Fruit fly (Drosophila melanogaster) whole organism, embryonic: Measurements from ENCODE around the gene capu.

Source experiments
- Ada2b ChIP-seq: fragments of 200-800 bp; sonication (Bioruptor generic); IDR thresholded peaks from 2 replicates; pipeline ENCODE4 v1.3.6; 2022; ENCODE audit warnings: missing biosample characterization, missing genetic modification characterization
- Awh ChIP-seq: fragments of 200-800 bp; sonication (Bioruptor generic); IDR thresholded peaks from 2 replicates; pipeline ENCODE4, ENCODE4 v1.3.6; 2022; ENCODE audit warnings: missing biosample characterization, missing genetic modification characterization
- CG10431 ChIP-seq: fragments of 200-800 bp; sonication (Bioruptor generic); optimal IDR thresholded peaks from 3 replicates; lab custom pipeline; 2018; ENCODE audit warnings: missing biosample characterization, mild to moderate bottlenecking, missing genetic modification characterization
- CG12744 ChIP-seq: fragments of 200-800 bp; sonication (Bioruptor generic); optimal IDR thresholded peaks from 2 replicates; lab custom pipeline; 2016; ENCODE audit warnings: missing biosample characterization, missing genetic modification characterization
- CG13894 ChIP-seq: fragments of 200-800 bp; sonication (Bioruptor generic); optimal IDR thresholded peaks from 3 replicates; lab custom pipeline; 2018; ENCODE audit warnings: missing biosample characterization, mild to moderate bottlenecking, missing genetic modification characterization, moderate library complexity
- CG15011 ChIP-seq: fragments of 200-800 bp; sonication (Bioruptor generic); optimal IDR thresholded peaks from 3 replicates; lab custom pipeline; 2018; ENCODE audit warnings: missing biosample characterization, mild to moderate bottlenecking, missing genetic modification characterization
- CG18011 ChIP-seq: fragments of 200-800 bp; sonication (Bioruptor generic); optimal IDR thresholded peaks from 2 replicates; lab custom pipeline; 2017; ENCODE audit warnings: missing biosample characterization, missing genetic modification characterization, mild to moderate bottlenecking, moderate library complexity, missing genotype
- CG18476 ChIP-seq: fragments of 200-800 bp; sonication (Bioruptor generic); optimal IDR thresholded peaks from 2 replicates; lab custom pipeline; 2016; ENCODE audit warnings: missing biosample characterization, mild to moderate bottlenecking, missing genetic modification characterization
- CG18599 ChIP-seq: fragments of 200-800 bp; sonication (Bioruptor generic); optimal IDR thresholded peaks from 3 replicates; lab custom pipeline; 2017; ENCODE audit warnings: missing biosample characterization, missing genetic modification characterization, mild to moderate bottlenecking, moderate library complexity, missing genetic modification reagents
- CG32767 ChIP-seq: fragments of 200-800 bp; sonication (Bioruptor generic); IDR thresholded peaks from 2 replicates; pipeline ENCODE4 v1.3.6; 2022; ENCODE audit warnings: missing biosample characterization, missing genetic modification characterization
- CG42726 ChIP-seq: fragments of 200-800 bp; sonication (Bioruptor generic); IDR thresholded peaks from 2 replicates; pipeline ENCODE4 v1.3.6; 2022; ENCODE audit warnings: missing biosample characterization, missing genetic modification characterization; ENCODE audit not compliant: partially characterized antibody
- CG4404 ChIP-seq: fragments of 200-800 bp; sonication (Bioruptor generic); IDR thresholded peaks from 2 replicates; pipeline ENCODE4 v1.3.6; 2022; ENCODE audit warnings: missing biosample characterization, missing genetic modification characterization
- CG4730 ChIP-seq: fragments of 200-800 bp; sonication (Bioruptor generic); IDR thresholded peaks from 2 replicates; pipeline ENCODE4 v1.3.6; 2022; ENCODE audit warnings: missing biosample characterization, missing genetic modification characterization
- CG7786 ChIP-seq: fragments of 200-800 bp; sonication (Bioruptor generic); optimal IDR thresholded peaks from 2 replicates; lab custom pipeline; 2016; ENCODE audit warnings: missing biosample characterization, missing genetic modification characterization
- CkIIα-i1 ChIP-seq: fragments of 200-800 bp; sonication (Bioruptor generic); IDR thresholded peaks from 2 replicates; pipeline ENCODE4 v1.3.6; 2022; ENCODE audit warnings: missing biosample characterization, missing genetic modification characterization
- CrebB ChIP-seq: fragments of 200-800 bp; sonication (Bioruptor generic); optimal IDR thresholded peaks from 3 replicates; lab custom pipeline; 2018; ENCODE audit warnings: missing biosample characterization, mild to moderate bottlenecking, missing genetic modification characterization
- Deaf1 ChIP-seq: fragments of 200-800 bp; optimal IDR thresholded peaks from 3 replicates; lab custom pipeline; 2019; ENCODE audit warnings: missing biosample characterization, mild to moderate bottlenecking, missing genetic modification characterization, moderate library complexity
- Dll ChIP-seq: fragments of 200-800 bp; sonication (Bioruptor generic); IDR thresholded peaks from 4 replicates; pipeline ENCODE4 v1.3.6; 2022; ENCODE audit warnings: missing biosample characterization, missing genetic modification characterization; ENCODE audit not compliant: partially characterized antibody
- Doc2 ChIP-seq: fragments of 200-800 bp; sonication (Bioruptor generic); IDR thresholded peaks from 2 replicates; pipeline ENCODE4 v1.3.6; 2022; ENCODE audit warnings: missing biosample characterization, missing genetic modification characterization
- Dp ChIP-seq: fragments of 200-800 bp; sonication (Bioruptor generic); optimal IDR thresholded peaks from 2 replicates; lab custom pipeline; 2018; ENCODE audit warnings: missing biosample characterization, mild to moderate bottlenecking, missing genetic modification characterization, moderate library complexity
- ERR ChIP-seq: fragments of 200-800 bp; sonication (Bioruptor generic); optimal IDR thresholded peaks from 2 replicates; lab custom pipeline; 2016; ENCODE audit warnings: missing biosample characterization, missing genetic modification characterization
- Ets97D ChIP-seq: fragments of 200-800 bp; sonication (Bioruptor generic); optimal IDR thresholded peaks from 3 replicates; lab custom pipeline; 2016; ENCODE audit warnings: missing biosample characterization, missing genetic modification characterization
- HHEX ChIP-seq: fragments of 200-800 bp; sonication (Bioruptor generic); optimal IDR thresholded peaks from 3 replicates; lab custom pipeline; 2017; ENCODE audit warnings: missing biosample characterization, mild to moderate bottlenecking, missing genetic modification characterization, missing genetic modification reagents
- HLHmδ ChIP-seq: fragments of 200-800 bp; sonication (Bioruptor generic); optimal IDR thresholded peaks from 2 replicates; lab custom pipeline; 2018; ENCODE audit warnings: missing biosample characterization, mild to moderate bottlenecking, missing genetic modification characterization, moderate library complexity
- Lim3 ChIP-seq: fragments of 200-800 bp; sonication (Bioruptor generic); IDR thresholded peaks from 2 replicates; pipeline ENCODE4 v1.3.6; 2022; ENCODE audit warnings: missing biosample characterization, missing genetic modification characterization
- Max ChIP-seq: fragments of 200-800 bp; sonication (Bioruptor generic); optimal IDR thresholded peaks from 2 replicates; lab custom pipeline; 2016; ENCODE audit warnings: missing biosample characterization, mild to moderate bottlenecking, missing genetic modification characterization
- Nf-YA ChIP-seq: fragments of 200-800 bp; sonication (Bioruptor generic); IDR thresholded peaks from 2 replicates; pipeline ENCODE4 v1.3.6; 2022; ENCODE audit warnings: missing biosample characterization, missing genetic modification characterization
- Scr ChIP-seq: fragments of 200-800 bp; sonication (Bioruptor generic); IDR thresholded peaks from 2 replicates; pipeline ENCODE4 v1.3.6; 2022; ENCODE audit warnings: missing biosample characterization, missing genetic modification characterization; ENCODE audit not compliant: partially characterized antibody
- Sox102F ChIP-seq: fragments of 200-800 bp; sonication (Bioruptor generic); optimal IDR thresholded peaks from 2 replicates; lab custom pipeline; 2018; ENCODE audit warnings: missing biosample characterization, mild to moderate bottlenecking, missing genetic modification characterization, moderate library complexity
- Sry-β ChIP-seq: fragments of 200-800 bp; sonication (Bioruptor generic); optimal IDR thresholded peaks from 2 replicates; lab custom pipeline; 2018; ENCODE audit warnings: missing biosample characterization, mild to moderate bottlenecking, missing genetic modification characterization, moderate library complexity
- Usf ChIP-seq: fragments of 200-800 bp; sonication (Bioruptor generic); optimal IDR thresholded peaks from 2 replicates; lab custom pipeline; 2017; ENCODE audit warnings: missing genotype, missing biosample characterization, missing genetic modification characterization
- amos ChIP-seq: fragments of 200-800 bp; sonication (Bioruptor generic); IDR thresholded peaks from 2 replicates; pipeline ENCODE4 v1.3.6; 2022; ENCODE audit warnings: missing biosample characterization, missing genetic modification characterization; ENCODE audit not compliant: partially characterized antibody
- ato ChIP-seq: fragments of 200-800 bp; sonication (Bioruptor generic); IDR thresholded peaks from 2 replicates; pipeline ENCODE4 v1.3.6; 2022; ENCODE audit warnings: missing biosample characterization, missing genetic modification characterization; ENCODE audit not compliant: partially characterized antibody
- bbx ChIP-seq: fragments of 200-800 bp; sonication (Bioruptor generic); IDR thresholded peaks from 2 replicates; pipeline ENCODE4 v1.3.6; 2022; ENCODE audit warnings: missing biosample characterization, missing genetic modification characterization; ENCODE audit not compliant: partially characterized antibody
- bcd ChIP-seq: fragments of 200-800 bp; sonication (Bioruptor generic); optimal IDR thresholded peaks from 2 replicates; lab custom pipeline; 2017; ENCODE audit warnings: missing biosample characterization, mild to moderate bottlenecking, missing genetic modification characterization
- chn ChIP-seq: fragments of 200-800 bp; sonication (Bioruptor generic); optimal IDR thresholded peaks from 2 replicates; lab custom pipeline; 2016; ENCODE audit warnings: missing biosample characterization, missing genetic modification characterization
- crc ChIP-seq: fragments of 200-800 bp; sonication (Bioruptor generic); optimal IDR thresholded peaks from 2 replicates; lab custom pipeline; 2016; ENCODE audit warnings: missing biosample characterization, missing genetic modification characterization
- croc ChIP-seq: fragments of 200-800 bp; sonication (Bioruptor generic); conservative IDR thresholded peaks from 3 replicates; pipeline ENCODE4 v1.3.6; 2022; ENCODE audit warnings: missing biosample characterization, missing genetic modification characterization
- dimm ChIP-seq: fragments of 200-800 bp; sonication (Bioruptor generic); IDR thresholded peaks from 2 replicates; pipeline ENCODE4 v1.3.6; 2022; ENCODE audit warnings: missing biosample characterization, missing genetic modification characterization
- dm ChIP-seq: fragments of 200-800 bp; sonication (Bioruptor generic); optimal IDR thresholded peaks from 3 replicates; lab custom pipeline; 2016; ENCODE audit warnings: missing biosample characterization, missing genetic modification characterization
- luna ChIP-seq: fragments of 200-800 bp; sonication (Bioruptor generic); optimal IDR thresholded peaks from 2 replicates; lab custom pipeline; 2016; ENCODE audit warnings: missing biosample characterization, missing genetic modification characterization
- mam ChIP-seq: fragments of 200-800 bp; sonication (Bioruptor generic); optimal IDR thresholded peaks from 3 replicates; lab custom pipeline; 2016; ENCODE audit warnings: missing biosample characterization, missing genetic modification characterization
- nerfin-1 ChIP-seq: fragments of 200-800 bp; sonication (Bioruptor generic); optimal IDR thresholded peaks from 3 replicates; lab custom pipeline; 2019; ENCODE audit warnings: missing biosample characterization, mild to moderate bottlenecking, missing genetic modification characterization, moderate library complexity
- ranshi ChIP-seq: fragments of 200-800 bp; sonication (Bioruptor generic); IDR thresholded peaks from 2 replicates; pipeline ENCODE4 v1.3.6; 2022; ENCODE audit warnings: missing biosample characterization, missing genetic modification characterization
- row ChIP-seq: fragments of 200-800 bp; sonication (Bioruptor generic); IDR thresholded peaks from 3 replicates; pipeline ENCODE4 v1.3.6; 2022; ENCODE audit warnings: missing biosample characterization, missing genetic modification characterization
- run ChIP-seq: fragments of 200-800 bp; sonication (Bioruptor generic); optimal IDR thresholded peaks from 3 replicates; lab custom pipeline; 2018; ENCODE audit warnings: missing biosample characterization, mild to moderate bottlenecking, missing genetic modification characterization
- sd ChIP-seq: fragments of 200-800 bp; sonication (Bioruptor generic); optimal IDR thresholded peaks from 3 replicates; lab custom pipeline; 2018; ENCODE audit warnings: missing biosample characterization, mild to moderate bottlenecking, missing genetic modification characterization, moderate library complexity
- ssp ChIP-seq: fragments of 200-800 bp; sonication (Bioruptor generic); IDR thresholded peaks from 2 replicates; pipeline ENCODE4 v1.3.6; 2022; ENCODE audit warnings: missing biosample characterization, missing genetic modification characterization
- stwl ChIP-seq: fragments of 200-800 bp; sonication (Bioruptor generic); optimal IDR thresholded peaks from 3 replicates; lab custom pipeline; 2018; ENCODE audit warnings: missing biosample characterization, mild to moderate bottlenecking, missing genetic modification characterization, moderate library complexity
- usp ChIP-seq: fragments of >200 bp; optimal IDR thresholded peaks from 2 replicates; lab custom pipeline; 2017; ENCODE audit warnings: missing biosample characterization, missing genetic modification characterization
- vvl ChIP-seq: fragments of 200-800 bp; sonication (Bioruptor generic); IDR thresholded peaks from 2 replicates; pipeline ENCODE4 v1.3.6; 2022; ENCODE audit warnings: missing biosample characterization, missing genetic modification characterization

The capu gene

DNA sequence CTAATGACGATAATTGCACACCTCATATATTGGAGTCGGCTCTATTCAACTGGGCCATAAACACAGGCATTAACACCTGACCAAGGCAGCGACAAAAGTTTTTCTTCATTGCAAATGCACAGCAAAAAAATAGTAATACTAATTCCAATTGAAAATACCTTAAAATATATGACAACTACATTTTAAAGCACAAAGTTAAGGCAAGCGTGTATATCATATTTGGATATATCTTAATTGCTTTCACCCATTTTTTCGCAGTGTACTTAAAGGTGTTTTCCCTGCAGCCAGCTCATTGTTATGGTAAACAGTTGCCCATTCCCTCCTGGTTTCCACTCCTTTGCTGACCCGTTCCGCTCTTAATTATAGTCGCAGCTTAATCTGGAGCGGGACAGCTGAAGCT, 61.7 kb downstream of the capu start (continued):
- TF ChIP-seq CG42726 (GFP tag; lab: Robert Waterston, UW) (no peak), mam (GFP tag; lab: Kevin White, UChicago) (no peak), Dp (GFP tag; lab: Kevin White, UChicago) (no peak), Deaf1 (tag; lab: Kevin White, UChicago) (no peak), Awh (0 out of 2 replicates have a peak, but pooled peaks have one; percentile 14), CG32767 (GFP tag; lab: Robert Waterston, UW) (0 out of 2 replicates have a peak, but pooled peaks have one; percentile 20), Ets97D (GFP tag; lab: Kevin White, UChicago) (no peak), CG12744 (GFP tag; lab: Kevin White, UChicago) (no peak), ato (GFP tag; lab: Robert Waterston, UW) (no peak), CG10431 (no peak), Usf (no peak), HHEX (GFP tag; lab: Kevin White, UChicago) (no peak), croc (GFP tag; lab: Robert Waterston, UW) (peak; percentile 31; the same call in 1 of the 3 replicates), CG15011 (no peak), Sry-β (GFP tag; lab: Kevin White, UChicago) (no peak), CkIIα-i1 (GFP tag; lab: Robert Waterston, UW) (no peak), CG18011 (GFP tag; lab: Kevin White, UChicago) (no peak), usp (GFP tag; lab: Kevin White, UChicago) (no peak), Sox102F (GFP tag; lab: Kevin White, UChicago) (peak; percentile 59), Ada2b (GFP tag; lab: Robert Waterston, UW) (0 out of 2 replicates have a peak, but pooled peaks have one; percentile 14), Max (no peak), sd (tag; lab: Kevin White, UChicago) (no peak)

dm6 chr2L:3836440-3836890, 66.2 kb downstream of the capu start, which contains the start of gene slp2:
TSS of gene slp2 (plus strand) at chr2L:3836840.
- no peak for TF ChIP-seq Doc2 (GFP tag; lab: Robert Waterston, UW)
- no peak for TF ChIP-seq ERR
- TF ChIP-seq nerfin-1 (tag; lab: Kevin White, UChicago), result peak; percentile 11
- TF ChIP-seq bcd, result no peak
- no peak for TF ChIP-seq CG18599 (GFP tag; lab: Kevin White, UChicago)
- TF ChIP-seq crc (GFP tag; lab: Kevin White, UChicago), result no peak
- TF ChIP-seq HLHmδ, result no peak
- TF ChIP-seq vvl (GFP tag; lab: Robert Waterston, UW), result peak; percentile 39; the same call in 1 of the 2 replicates
- peak; percentile 85 for TF ChIP-seq Nf-YA (GFP tag; lab: Robert Waterston, UW)
- no peak for TF ChIP-seq amos
- no peak for TF ChIP-seq CG7786
- no peak for TF ChIP-seq row (GFP tag; lab: Robert Waterston, UW)
- TF ChIP-seq run (tag; lab: Kevin White, UChicago), result no peak
- no peak for TF ChIP-seq luna
- TF ChIP-seq chn (GFP tag; lab: Kevin White, UChicago), result no peak
- no peak for TF ChIP-seq CrebB (tag; lab: Kevin White, UChicago)
- no peak for TF ChIP-seq ranshi
- TF ChIP-seq bbx (GFP tag; lab: Robert Waterston, UW), result no peak
- TF ChIP-seq dimm (GFP tag; lab: Robert Waterston, UW), result no peak
- TF ChIP-seq Scr, result no peak
- no peak for TF ChIP-seq CG13894
- TF ChIP-seq CG4730, result no peak
- TF ChIP-seq ssp (GFP tag; lab: Robert Waterston, UW), result no peak
- TF ChIP-seq CG18476 (GFP tag; lab: Kevin White, UChicago), result no peak
- 0 out of 4 replicates have a peak, but pooled peaks have one; percentile 16 for TF ChIP-seq Dll
- TF ChIP-seq dm, result no peak
- TF ChIP-seq Lim3, result no peak
- no peak for TF ChIP-seq stwl
- TF ChIP-seq CG4404, result no peak
